Worm (Caenorhabditis elegans) whole organism, L2 larva: ENCODE results near the gene F49H6.12.

ENCODE experiments used
- R02D3.7 ChIP-seq: fragments of 150-350 bp; optimal IDR thresholded peaks from 2 replicates; lab custom pipeline; 2014; ENCODE audit warnings: missing biosample characterization, missing genetic modification characterization
- ama-1 ChIP-seq: fragments of 150-350 bp; optimal IDR thresholded peaks from 2 replicates; lab custom pipeline; 2018; ENCODE audit warnings: inconsistent platforms
- egl-27 ChIP-seq: sonication (generic microtip); optimal IDR thresholded peaks from 3 replicates; lab custom pipeline; 2017; ENCODE audit warnings: missing biosample characterization, missing genetic modification reagents, missing genetic modification characterization
- lin-39 ChIP-seq: fragments of 150-350 bp; optimal IDR thresholded peaks from 2 replicates; lab custom pipeline; 2014; ENCODE audit warnings: missing biosample characterization, missing genetic modification reagents, missing genetic modification characterization
- nhr-11 ChIP-seq: fragments of 150-350 bp; optimal IDR thresholded peaks from 2 replicates; lab custom pipeline; 2014; ENCODE audit warnings: missing biosample characterization, missing genetic modification characterization
- nhr-77 ChIP-seq: fragments of 150-350 bp; optimal IDR thresholded peaks from 2 replicates; lab custom pipeline; 2014; ENCODE audit warnings: missing biosample characterization, missing genetic modification characterization
- snpc-4 ChIP-seq: fragments of 150-350 bp; optimal IDR thresholded peaks from 2 replicates; lab custom pipeline; 2014; ENCODE audit warnings: missing biosample characterization, missing genetic modification characterization
- ztf-4 ChIP-seq: fragments of 150-350 bp; optimal IDR thresholded peaks from 2 replicates; lab custom pipeline; 2014; ENCODE audit warnings: missing biosample characterization, missing genetic modification characterization

- TF ChIP-seq R02D3.7 (tag; lab: Kevin White, UChicago) (no peak), ztf-4 (no peak), lin-39 (tag; lab: Kevin White, UChicago) (no peak), nhr-77 (tag; lab: Kevin White, UChicago) (no peak), ama-1 (lab: Kevin White, UChicago) (no peak), snpc-4 (tag; lab: Kevin White, UChicago) (no peak), nhr-11 (tag; lab: Kevin White, UChicago) (no peak), egl-27 (tag; lab: Kevin White, UChicago) (no peak)
Measured at ce11 chrV:17016787-17017186, 4.5 kb downstream of the F49H6.12 start, which contains the start of gene srh-97.
